Worm (Caenorhabditis elegans) whole organism, midembryonic: ENCODE data around the gene srh-125.

Experiments used
- T22C8.4 ChIP-seq: fragments of 200-800 bp; sonication (Bioruptor generic); IDR thresholded peaks from 2 replicates; pipeline ENCODE4 v1.3.6; 2022; ENCODE audit warnings: missing genetic modification characterization, missing compliant biosample characterization
- ztf-29 ChIP-seq: fragments of 200-800 bp; sonication (Bioruptor generic); IDR thresholded peaks from 2 replicates; pipeline ENCODE4 v1.3.6; 2022; ENCODE audit warnings: missing genetic modification reagents, missing genetic modification characterization, missing compliant biosample characterization

ce11 chrV:7524447-7524846, 47.8 kb upstream of the srh-125 start, which contains the start of gene C54F6.20:
- TF ChIP-seq T22C8.4 (no peak), ztf-29 (GFP tag; lab: Robert Waterston, UW) (no peak)
